Worm (Caenorhabditis elegans) whole organism, young adult: Measurements from ENCODE around the gene hrg-7.

Experiments used
- B0035.1 ChIP-seq: sonication (generic microtip); optimal IDR thresholded peaks from 2 replicates; lab custom pipeline; 2016; ENCODE audit warnings: missing genetic modification characterization, mild to moderate bottlenecking, missing compliant biosample characterization, missing genotype, missing genetic modification reagents
- C17E4.6 ChIP-seq: fragments of 200-800 bp; sonication (Bioruptor generic); IDR thresholded peaks from 2 replicates; pipeline ENCODE4 v1.3.6; 2022; ENCODE audit warnings: missing genetic modification reagents, missing genetic modification characterization, missing compliant biosample characterization
- F52B5.7 ChIP-seq: sonication (generic microtip); optimal IDR thresholded peaks from 2 replicates; lab custom pipeline; 2016; ENCODE audit warnings: mild to moderate bottlenecking, missing genetic modification characterization, missing compliant biosample characterization
- F55B11.4 ChIP-seq: sonication (generic microtip); optimal IDR thresholded peaks from 2 replicates; lab custom pipeline; 2016; ENCODE audit warnings: missing compliant biosample characterization, missing genetic modification characterization, borderline replicate concordance; ENCODE audit not compliant: insufficient read depth
- F57A8.1 ChIP-seq: fragments of 200-800 bp; sonication (Bioruptor generic); optimal IDR thresholded peaks from 2 replicates; lab custom pipeline; 2018; ENCODE audit warnings: mild to moderate bottlenecking, missing genetic modification characterization, moderate library complexity, missing compliant biosample characterization
- K11D2.4 ChIP-seq: fragments of 200-800 bp; sonication (Bioruptor generic); IDR thresholded peaks from 2 replicates; pipeline ENCODE4 v1.3.6; 2022; ENCODE audit warnings: missing genetic modification reagents, missing genetic modification characterization, missing compliant biosample characterization
- T07F8.4 ChIP-seq: sonication (generic microtip); optimal IDR thresholded peaks from 2 replicates; lab custom pipeline; 2016; ENCODE audit warnings: mild to moderate bottlenecking, missing genetic modification characterization, moderate library complexity, missing compliant biosample characterization
- Y67H2A.10 ChIP-seq: fragments of 200-800 bp; sonication (Bioruptor generic); conservative IDR thresholded peaks from 2 replicates; pipeline ENCODE4 v1.3.6; 2022; ENCODE audit warnings: missing genetic modification reagents, missing genetic modification characterization, missing compliant biosample characterization
- ama-1 ChIP-seq, 3 experiments: fragments of 150-350 bp in 1 of 3; sonication (generic microtip) in 2 of 3; optimal IDR thresholded peaks; 2 replicates each; lab custom pipeline; 2014 to 2018; ENCODE audit warnings: missing biosample characterization in 2 of 3, missing genetic modification characterization in 2 of 3, missing genetic modification reagents in 2 of 3
- aptf-3 ChIP-seq: fragments of 200-800 bp; sonication (Bioruptor generic); IDR thresholded peaks from 2 replicates; pipeline ENCODE4 v1.3.6; 2022; ENCODE audit warnings: missing genetic modification characterization, missing compliant biosample characterization
- attf-5 ChIP-seq: fragments of 200-800 bp; sonication (Bioruptor generic); optimal IDR thresholded peaks from 2 replicates; lab custom pipeline; 2018; ENCODE audit warnings: mild to moderate bottlenecking, missing genetic modification characterization, missing compliant biosample characterization
- cebp-1 ChIP-seq, 2 experiments: fragments of 200-800 bp in 1 of 2; sonication (Bioruptor generic) in 1 of 2; sonication (generic microtip) in 1 of 2; IDR thresholded peaks in 1 of 2; optimal IDR thresholded peaks in 1 of 2; 2 replicates each; pipeline versions ENCODE4 v1.3.6 to Lab custom; 2017 to 2022; ENCODE audit warnings: missing compliant biosample characterization in 2 of 2, missing genetic modification characterization in 2 of 2, mild to moderate bottlenecking in 1 of 2, missing genetic modification reagents in 1 of 2, moderate library complexity in 1 of 2
- cebp-2 ChIP-seq: fragments of 200-800 bp; sonication (Bioruptor generic); IDR thresholded peaks from 2 replicates; pipeline ENCODE4 v1.3.6; 2022; ENCODE audit warnings: missing genetic modification characterization, missing compliant biosample characterization
- ceh-100 ChIP-seq: fragments of 200-800 bp; sonication (Bioruptor generic); IDR thresholded peaks from 2 replicates; pipeline ENCODE4 v1.3.6; 2022; ENCODE audit warnings: missing genetic modification reagents, missing genetic modification characterization, missing compliant biosample characterization
- ceh-91 ChIP-seq: fragments of 200-800 bp; sonication (Bioruptor generic); IDR thresholded peaks from 2 replicates; pipeline ENCODE4 v1.3.6; 2022; ENCODE audit warnings: missing genetic modification reagents, missing genetic modification characterization, missing compliant biosample characterization
- chd-7 ChIP-seq: sonication (generic microtip); optimal IDR thresholded peaks from 2 replicates; lab custom pipeline; 2016; ENCODE audit warnings: mild to moderate bottlenecking, missing genetic modification characterization, moderate library complexity, missing compliant biosample characterization
- die-1 ChIP-seq: sonication (generic microtip); optimal IDR thresholded peaks from 2 replicates; lab custom pipeline; 2016; ENCODE audit warnings: missing genotype, mild to moderate bottlenecking, missing genetic modification characterization, missing compliant biosample characterization
- efl-1 ChIP-seq: fragments of 150-350 bp; optimal IDR thresholded peaks from 2 replicates; lab custom pipeline; 2014; ENCODE audit warnings: missing biosample characterization, missing genetic modification reagents, missing genetic modification characterization
- egl-18 ChIP-seq: fragments of 200-800 bp; sonication (Bioruptor generic); IDR thresholded peaks from 2 replicates; pipeline ENCODE4 v1.3.6; 2022; ENCODE audit warnings: missing genetic modification reagents, missing genetic modification characterization, missing compliant biosample characterization
- ekl-4 ChIP-seq: fragments of 200-800 bp; sonication (Bioruptor generic); IDR thresholded peaks from 2 replicates; pipeline ENCODE4 v1.3.6; 2022; ENCODE audit warnings: missing genetic modification reagents, missing genetic modification characterization, missing compliant biosample characterization
- him-1 ChIP-seq: sonication (generic microtip); optimal IDR thresholded peaks from 2 replicates; lab custom pipeline; 2016; ENCODE audit warnings: missing genotype, missing genetic modification reagents, missing genetic modification characterization, missing compliant biosample characterization
- hmg-20 ChIP-seq: fragments of 200-800 bp; sonication (Bioruptor generic); IDR thresholded peaks from 2 replicates; pipeline ENCODE4 v1.3.6; 2022; ENCODE audit warnings: missing genetic modification reagents, missing genetic modification characterization, missing compliant biosample characterization
- let-526 ChIP-seq: fragments of 200-800 bp; sonication (Bioruptor generic); IDR thresholded peaks from 2 replicates; pipeline ENCODE4 v1.3.6; 2022; ENCODE audit warnings: missing genetic modification reagents, missing genetic modification characterization, missing compliant biosample characterization
- lin-35 ChIP-seq, 3 experiments: fragments of 150-350 bp in 2 of 3; sonication (generic microtip) in 1 of 3; optimal IDR thresholded peaks; 2 replicates each; lab custom pipeline; 2014 to 2018; ENCODE audit warnings: missing biosample characterization in 3 of 3, missing genetic modification characterization in 3 of 3, missing genetic modification reagents in 3 of 3
- lir-1 ChIP-seq: fragments of 200-800 bp; sonication (Bioruptor generic); conservative IDR thresholded peaks from 2 replicates; pipeline ENCODE4 v1.3.6; 2022; ENCODE audit warnings: missing genetic modification reagents, missing genetic modification characterization, missing compliant biosample characterization
- lsl-1 ChIP-seq: fragments of 200-800 bp; sonication (Bioruptor generic); optimal IDR thresholded peaks from 2 replicates; lab custom pipeline; 2018; ENCODE audit warnings: mild to moderate bottlenecking, missing genetic modification characterization, moderate library complexity, missing compliant biosample characterization
- madf-6 ChIP-seq: fragments of 200-800 bp; sonication (Bioruptor generic); IDR thresholded peaks from 2 replicates; pipeline ENCODE4 v1.3.6; 2022; ENCODE audit warnings: missing genetic modification reagents, missing genetic modification characterization, missing compliant biosample characterization
- madf-8 ChIP-seq: fragments of 200-800 bp; sonication (Bioruptor generic); conservative IDR thresholded peaks from 2 replicates; pipeline ENCODE4 v1.3.6; 2022; ENCODE audit warnings: missing genetic modification reagents, missing genetic modification characterization, missing compliant biosample characterization
- mel-28 ChIP-seq: sonication (generic microtip); optimal IDR thresholded peaks from 2 replicates; lab custom pipeline; 2016; ENCODE audit warnings: borderline replicate concordance, mild to moderate bottlenecking, missing genetic modification characterization, missing compliant biosample characterization
- nfya-2 ChIP-seq: fragments of 200-800 bp; sonication (Bioruptor generic); IDR thresholded peaks from 2 replicates; pipeline ENCODE4 v1.3.6; 2022; ENCODE audit warnings: missing genetic modification reagents, missing genetic modification characterization, missing compliant biosample characterization
- nfyb-1 ChIP-seq: fragments of 200-800 bp; sonication (Bioruptor generic); IDR thresholded peaks from 2 replicates; pipeline ENCODE4 v1.3.6; 2022; ENCODE audit warnings: missing genetic modification reagents, missing genetic modification characterization, missing compliant biosample characterization
- nhr-80 ChIP-seq: sonication (generic microtip); optimal IDR thresholded peaks from 2 replicates; lab custom pipeline; 2016; ENCODE audit warnings: missing genetic modification characterization, missing compliant biosample characterization
- nhr-90 ChIP-seq: sonication (generic microtip); optimal IDR thresholded peaks from 2 replicates; lab custom pipeline; 2016; ENCODE audit warnings: missing genotype, mild to moderate bottlenecking, missing genetic modification characterization, missing compliant biosample characterization
- pbrm-1 ChIP-seq: fragments of 200-800 bp; sonication (Bioruptor generic); IDR thresholded peaks from 2 replicates; pipeline ENCODE4 v1.3.6; 2022; ENCODE audit warnings: missing genetic modification reagents, missing genetic modification characterization, missing compliant biosample characterization
- tlf-1 ChIP-seq: fragments of 200-800 bp; sonication (Bioruptor generic); optimal IDR thresholded peaks from 2 replicates; lab custom pipeline; 2018; ENCODE audit warnings: mild to moderate bottlenecking, missing genetic modification characterization, missing compliant biosample characterization
- ztf-18 ChIP-seq: sonication (generic microtip); optimal IDR thresholded peaks from 2 replicates; lab custom pipeline; 2016; ENCODE audit warnings: missing genotype, mild to moderate bottlenecking, missing genetic modification characterization, missing compliant biosample characterization

hrg-7 gene

ce11 chrV:12733465-12734248 lies 8.2 kb upstream of the hrg-7 start, which contains the start of the genes dhs-21 and xbx-9:
Gene dhs-21 (minus strand): TSS chrV:12733645.
Gene xbx-9 (plus strand): TSS chrV:12734198.
- TF ChIP-seq nhr-80 (tag; lab: Kevin White, UChicago) (peak; percentile 70), ceh-91 (GFP tag; lab: Robert Waterston, UW) (no peak)
- TF ChIP-seq, all 124 proteins: peak for 1

DNA sequence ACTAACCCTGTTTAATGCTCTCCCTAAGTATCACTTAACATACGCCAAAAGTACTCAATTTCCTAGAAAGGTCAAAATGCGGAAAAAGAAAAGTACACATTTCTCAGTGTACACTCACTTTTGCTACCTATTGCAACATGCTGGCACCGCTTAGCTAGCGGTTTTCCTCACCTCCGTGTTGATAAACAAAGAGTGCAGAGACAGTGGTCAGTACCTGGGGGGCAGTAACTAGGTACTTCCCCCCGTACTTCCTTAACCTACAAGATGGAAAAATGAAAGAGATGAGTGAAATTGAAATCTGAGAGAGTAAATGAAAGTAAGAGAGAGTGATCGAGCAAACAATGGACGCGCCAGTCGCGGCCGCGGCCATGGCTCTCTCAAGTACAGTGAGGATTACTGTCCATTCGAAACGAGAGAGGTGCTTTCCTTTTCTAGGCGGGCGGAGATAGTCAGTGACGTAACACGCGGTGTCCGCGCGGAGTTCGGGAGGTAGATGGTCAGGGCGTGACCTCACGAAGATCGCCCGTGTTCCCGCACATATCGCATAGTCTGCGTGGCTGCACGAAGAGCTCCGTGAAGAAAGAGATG lies 5.6 kb upstream of the hrg-7 start, which contains the start of gene cky-1:
Gene cky-1 (plus strand): TSS at position 538 of the 588 bp plus-strand sequence.
- TF ChIP-seq madf-6 (GFP tag; lab: Robert Waterston, UW) = no peak
- TF ChIP-seq hmg-20 = no peak
- no peak for TF ChIP-seq nhr-80 (tag; lab: Kevin White, UChicago)
- no peak for TF ChIP-seq T07F8.4 (tag; lab: Kevin White, UChicago)
- TF ChIP-seq die-1 (tag; lab: Kevin White, UChicago) = no peak
- TF ChIP-seq pbrm-1 (GFP tag; lab: Robert Waterston, UW) = no peak
- TF ChIP-seq efl-1 = no peak
- no peak for TF ChIP-seq cebp-1 (GFP tag; IDR thresholded peaks at IDR 0.05; lab: Robert Waterston, UW)
- no peak for TF ChIP-seq cebp-1 (tag; optimal IDR thresholded peaks at IDR 0.05; lab: Kevin White, UChicago)
- no peak for TF ChIP-seq tlf-1 (GFP tag; lab: Kevin White, UChicago)
- TF ChIP-seq ama-1 (optimal IDR thresholded peaks at IDR 0.05; lab: Kevin White, UChicago) = no peak
- TF ChIP-seq ama-1 (GFP tag; optimal IDR thresholded peaks at IDR 0.05; lab: Kevin White, UChicago) = no peak
- no peak for TF ChIP-seq lir-1 (GFP tag; lab: Robert Waterston, UW)
- TF ChIP-seq attf-5 (GFP tag; lab: Kevin White, UChicago) = no peak
- no peak for TF ChIP-seq nhr-90
- no peak for TF ChIP-seq lin-35 (GFP tag; optimal IDR thresholded peaks at IDR 0.05; lab: Kevin White, UChicago)
- no peak for TF ChIP-seq C17E4.6 (GFP tag; lab: Robert Waterston, UW)
- no peak for TF ChIP-seq lsl-1 (GFP tag; lab: Kevin White, UChicago)
- TF ChIP-seq mel-28 (tag; lab: Kevin White, UChicago) = no peak
- TF ChIP-seq madf-8 (GFP tag; lab: Robert Waterston, UW) = no peak

DNA sequence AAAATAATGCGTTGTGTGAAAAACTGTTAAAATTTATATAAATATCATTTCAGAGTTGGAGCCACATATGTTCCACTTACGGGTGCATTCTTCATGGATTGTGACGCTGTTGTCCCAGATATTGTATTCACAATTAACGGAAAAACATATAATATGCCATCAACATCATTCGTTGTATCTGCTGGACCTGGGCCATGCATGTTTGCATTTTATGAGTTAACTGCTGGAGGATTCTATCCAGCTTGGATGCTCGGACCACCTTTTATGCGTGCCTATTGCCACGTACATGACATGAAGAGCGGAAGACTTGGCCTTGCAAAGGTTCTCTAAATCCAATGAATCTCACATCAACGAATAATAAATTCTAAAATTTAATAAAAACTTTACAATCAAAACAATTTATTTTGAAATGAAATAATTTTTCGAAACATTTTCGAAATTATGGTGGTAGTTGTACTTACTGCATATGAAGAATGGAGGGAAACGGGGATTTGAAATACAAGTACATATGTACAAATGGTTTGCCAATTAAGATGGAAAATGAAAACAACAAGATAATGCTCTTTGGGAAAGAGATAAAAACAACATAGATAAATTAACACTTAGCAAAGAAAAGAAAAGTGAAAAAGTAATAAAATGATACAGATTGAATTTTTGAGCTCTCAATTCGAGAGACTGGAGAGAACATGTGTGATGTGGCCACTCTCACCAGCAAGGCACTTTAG lies 2.1 kb downstream of the hrg-7 start:
- TF ChIP-seq chd-7 (tag; lab: Kevin White, UChicago) = peak; percentile 11
- no peak for TF ChIP-seq ceh-100 (GFP tag; lab: Robert Waterston, UW)
- no peak for TF ChIP-seq ztf-18 (tag; lab: Kevin White, UChicago)
- TF ChIP-seq K11D2.4 (GFP tag; lab: Robert Waterston, UW) = no peak
- no peak for TF ChIP-seq him-1
- TF ChIP-seq cebp-2 (GFP tag; lab: Robert Waterston, UW) = 0 out of 2 replicates have a peak, but pooled peaks have one; percentile 19
- no peak for TF ChIP-seq F57A8.1 (GFP tag; lab: Kevin White, UChicago)
- no peak for TF ChIP-seq B0035.1 (tag; lab: Kevin White, UChicago)
- TF ChIP-seq nfyb-1 = 0 out of 2 replicates have a peak, but pooled peaks have one; percentile 17
- no peak for TF ChIP-seq ekl-4 (GFP tag; lab: Robert Waterston, UW)
- no peak for TF ChIP-seq aptf-3 (GFP tag; lab: Robert Waterston, UW)
- TF ChIP-seq F55B11.4 (tag; lab: Kevin White, UChicago) = no peak
- no peak for TF ChIP-seq tlf-1 (GFP tag; lab: Kevin White, UChicago)
- TF ChIP-seq nhr-90 = peak; percentile 38
- no peak for TF ChIP-seq Y67H2A.10
- no peak for TF ChIP-seq egl-18 (GFP tag; lab: Robert Waterston, UW)
- TF ChIP-seq nhr-80 (tag; lab: Kevin White, UChicago) = peak; percentile 41
- peak; percentile 55 for TF ChIP-seq F52B5.7 (tag; lab: Kevin White, UChicago)
- no peak for TF ChIP-seq nfya-2 (GFP tag; lab: Robert Waterston, UW)
- no peak for TF ChIP-seq let-526 (GFP tag; lab: Robert Waterston, UW)
